Fruit fly (Drosophila melanogaster) whole organism, adult: ENCODE measurements around the gene ATPsynG.

ENCODE experiments used
- CG12768 ChIP-seq: fragments of 200-800 bp; sonication (Bioruptor generic); optimal IDR thresholded peaks from 2 replicates; lab custom pipeline; 2017; ENCODE audit warnings: missing biosample characterization, missing genetic modification characterization, mild to moderate bottlenecking, moderate library complexity, missing genetic modification reagents
- CG5204 ChIP-seq: fragments of 200-800 bp; sonication (Bioruptor generic); optimal IDR thresholded peaks from 2 replicates; lab custom pipeline; 2016; ENCODE audit warnings: missing biosample characterization, missing genetic modification characterization
- Clk ChIP-seq: fragments of 200-800 bp; sonication (Bioruptor generic); optimal IDR thresholded peaks from 2 replicates; lab custom pipeline; 2017; ENCODE audit warnings: missing biosample characterization, missing genetic modification characterization
- ovo ChIP-seq: fragments of 200-800 bp; sonication (Bioruptor generic); optimal IDR thresholded peaks from 2 replicates; lab custom pipeline; 2016; ENCODE audit warnings: missing biosample characterization, missing genetic modification characterization

dm6 chr2L:11015320-11015719, 39.1 kb upstream of the ATPsynG start, which contains the start of gene Acp32CD:
- TF ChIP-seq Clk (GFP tag; lab: Kevin White, UChicago) = no peak
- no peak for TF ChIP-seq ovo (GFP tag; lab: Kevin White, UChicago)
- TF ChIP-seq CG12768 = no peak
- no peak for TF ChIP-seq CG5204 (GFP tag; lab: Kevin White, UChicago)
